Worm (Caenorhabditis elegans) whole organism, L3 larva: ENCODE measurements around the gene htz-1.

Source experiments
- ceh-82 ChIP-seq: fragments of 150-350 bp; optimal IDR thresholded peaks from 2 replicates; lab custom pipeline; 2014; ENCODE audit warnings: missing biosample characterization, missing genetic modification characterization
- nhr-11 ChIP-seq: fragments of 150-350 bp; optimal IDR thresholded peaks from 2 replicates; lab custom pipeline; 2014; ENCODE audit warnings: missing biosample characterization, missing genetic modification characterization

DNA sequence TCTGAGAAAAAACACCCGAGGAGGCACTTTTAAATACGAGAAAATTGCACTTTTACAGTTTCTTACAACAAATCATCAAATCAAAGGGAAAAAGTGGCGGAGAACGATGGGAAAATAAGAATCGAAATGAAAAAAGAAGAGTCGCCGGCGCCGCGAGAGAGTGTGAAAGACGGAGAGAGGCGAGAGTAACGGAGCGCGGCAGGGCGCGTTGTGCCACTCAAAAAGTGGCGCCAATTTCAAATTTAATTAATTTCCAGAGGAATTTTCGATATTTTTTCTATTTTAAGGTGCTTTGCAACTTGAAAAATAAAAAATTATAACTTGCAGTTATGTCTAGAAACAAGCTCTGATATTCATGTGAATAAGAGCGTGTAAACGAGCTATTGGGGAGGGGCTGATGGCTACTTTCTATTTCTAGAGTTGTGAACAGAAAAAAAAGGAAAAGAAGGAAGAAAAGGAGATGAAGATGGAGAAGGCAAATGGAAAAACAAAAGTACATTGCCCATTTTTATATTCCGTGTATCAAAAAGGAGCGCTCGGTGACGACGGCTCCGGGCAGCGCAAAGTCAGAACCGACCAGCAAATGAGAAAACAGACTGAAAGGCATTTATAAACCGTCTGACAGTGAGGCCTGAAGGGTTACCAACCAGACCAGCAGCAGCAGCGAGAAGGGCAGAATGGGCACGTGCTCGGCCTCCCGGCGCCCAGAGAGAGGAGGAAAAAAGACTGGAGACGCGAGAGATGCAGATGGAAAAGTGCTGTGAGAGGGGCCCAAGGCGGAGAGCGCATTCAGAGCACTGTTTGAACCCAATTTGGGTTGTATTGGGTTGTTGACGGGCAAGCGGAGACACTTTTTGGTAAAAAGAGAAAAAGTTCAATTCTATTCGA, 25.1 kb downstream of the htz-1 start:
- no peak for TF ChIP-seq ceh-82 (tag; lab: Kevin White, UChicago)
- no peak for TF ChIP-seq nhr-11 (tag; lab: Kevin White, UChicago)
